Fruit fly (Drosophila melanogaster) whole organism, embryonic: Measurements from ENCODE around the gene MED19.

Experiments
- Ada2b ChIP-seq: fragments of 200-800 bp; sonication (Bioruptor generic); IDR thresholded peaks from 2 replicates; pipeline ENCODE4 v1.3.6; 2022; ENCODE audit warnings: missing biosample characterization, missing genetic modification characterization
- B-H2 ChIP-seq: fragments of 200-800 bp; sonication (Bioruptor generic); optimal IDR thresholded peaks from 2 replicates; lab custom pipeline; 2018; ENCODE audit warnings: missing biosample characterization, mild to moderate bottlenecking, missing genetic modification characterization
- CG10321 ChIP-seq: fragments of 200-800 bp; sonication (Bioruptor generic); IDR thresholded peaks from 2 replicates; pipeline ENCODE4 v1.3.6; 2022; ENCODE audit warnings: missing biosample characterization, missing genetic modification characterization
- CG11398 ChIP-seq: fragments of 200-800 bp; sonication (Bioruptor generic); optimal IDR thresholded peaks from 2 replicates; lab custom pipeline; 2016; ENCODE audit warnings: missing biosample characterization, missing genetic modification characterization
- CG11504 ChIP-seq: fragments of 200-800 bp; sonication (Bioruptor generic); optimal IDR thresholded peaks from 3 replicates; lab custom pipeline; 2019; ENCODE audit warnings: missing biosample characterization, mild to moderate bottlenecking, missing genetic modification characterization, moderate library complexity
- CG11695 ChIP-seq: fragments of 200-800 bp; sonication (Bioruptor generic); IDR thresholded peaks from 3 replicates; pipeline ENCODE4 v1.3.6; 2022; ENCODE audit warnings: missing biosample characterization, missing genetic modification characterization
- CG12104 ChIP-seq: fragments of 200-800 bp; sonication (Bioruptor generic); optimal IDR thresholded peaks from 3 replicates; lab custom pipeline; 2016; ENCODE audit warnings: missing biosample characterization, missing genetic modification characterization
- CG14014 ChIP-seq: fragments of 200-800 bp; sonication (Bioruptor generic); IDR thresholded peaks from 2 replicates; pipeline ENCODE4 v1.3.6; 2022; ENCODE audit warnings: missing biosample characterization, missing genetic modification characterization
- CG14860 ChIP-seq: fragments of 200-800 bp; sonication (Bioruptor generic); IDR thresholded peaks from 3 replicates; pipeline ENCODE4 v1.3.6; 2022; ENCODE audit warnings: missing biosample characterization, missing genetic modification characterization; ENCODE audit not compliant: partially characterized antibody
- CG1603 ChIP-seq: fragments of 200-800 bp; sonication (Bioruptor generic); optimal IDR thresholded peaks from 2 replicates; lab custom pipeline; 2019; ENCODE audit warnings: missing biosample characterization, mild to moderate bottlenecking, missing genetic modification characterization, moderate library complexity
- CG17359 ChIP-seq: fragments of 200-800 bp; sonication (Bioruptor generic); optimal IDR thresholded peaks from 3 replicates; lab custom pipeline; 2018; ENCODE audit warnings: missing biosample characterization, mild to moderate bottlenecking, missing genetic modification characterization, moderate library complexity
- CG17802 ChIP-seq: fragments of 200-800 bp; sonication (Bioruptor generic); optimal IDR thresholded peaks from 2 replicates; lab custom pipeline; 2018; ENCODE audit warnings: missing biosample characterization, mild to moderate bottlenecking, missing genetic modification characterization, moderate library complexity
- CG17829 ChIP-seq: fragments of 200-800 bp; optimal IDR thresholded peaks from 2 replicates; lab custom pipeline; 2019; ENCODE audit warnings: missing biosample characterization, mild to moderate bottlenecking, missing genetic modification characterization, moderate library complexity
- CG18599 ChIP-seq: fragments of 200-800 bp; sonication (Bioruptor generic); optimal IDR thresholded peaks from 3 replicates; lab custom pipeline; 2017; ENCODE audit warnings: missing biosample characterization, missing genetic modification characterization, mild to moderate bottlenecking, moderate library complexity, missing genetic modification reagents
- CG2116 ChIP-seq: fragments of 200-800 bp; sonication (Bioruptor generic); optimal IDR thresholded peaks from 3 replicates; lab custom pipeline; 2018; ENCODE audit warnings: missing biosample characterization, mild to moderate bottlenecking, missing genetic modification characterization
- CG2202 ChIP-seq: fragments of 200-800 bp; sonication (Bioruptor generic); optimal IDR thresholded peaks from 2 replicates; lab custom pipeline; 2018; ENCODE audit warnings: missing biosample characterization, mild to moderate bottlenecking, missing genetic modification characterization
- CG30403 ChIP-seq: fragments of 200-800 bp; sonication (Bioruptor generic); optimal IDR thresholded peaks from 3 replicates; lab custom pipeline; 2016; ENCODE audit warnings: missing biosample characterization, missing genetic modification characterization
- CG3065 ChIP-seq: fragments of 200-800 bp; sonication (Bioruptor generic); optimal IDR thresholded peaks from 2 replicates; lab custom pipeline; 2016; ENCODE audit warnings: missing biosample characterization, missing genetic modification characterization
- CG31441 ChIP-seq: fragments of 200-800 bp; sonication (Bioruptor generic); IDR thresholded peaks from 2 replicates; pipeline ENCODE4 v1.3.6; 2022; ENCODE audit warnings: missing biosample characterization, missing genetic modification characterization
- CG34376 ChIP-seq: fragments of 200-800 bp; sonication (Bioruptor generic); optimal IDR thresholded peaks from 2 replicates; lab custom pipeline; 2018; ENCODE audit warnings: missing biosample characterization, mild to moderate bottlenecking, missing genetic modification characterization
- CG34422 ChIP-seq: fragments of 200-800 bp; sonication (Bioruptor generic); IDR thresholded peaks from 3 replicates; pipeline ENCODE4 v1.3.6; 2022; ENCODE audit warnings: missing biosample characterization, missing genetic modification characterization
- CG3995 ChIP-seq: fragments of 200-800 bp; sonication (Bioruptor generic); optimal IDR thresholded peaks from 3 replicates; lab custom pipeline; 2016; ENCODE audit warnings: missing biosample characterization, missing genetic modification characterization
- CG4424 ChIP-seq: fragments of 200-800 bp; sonication (Bioruptor generic); optimal IDR thresholded peaks from 3 replicates; lab custom pipeline; 2016; ENCODE audit warnings: missing biosample characterization, missing genetic modification characterization
- CG7372 ChIP-seq: fragments of 200-800 bp; sonication (Bioruptor generic); IDR thresholded peaks from 2 replicates; pipeline ENCODE4 v1.3.6; 2022; ENCODE audit warnings: missing biosample characterization, missing genetic modification characterization
- CG9437 ChIP-seq: fragments of 200-800 bp; sonication (Bioruptor generic); optimal IDR thresholded peaks from 2 replicates; lab custom pipeline; 2018; ENCODE audit warnings: missing biosample characterization, mild to moderate bottlenecking, missing genetic modification characterization
- CG9817 ChIP-seq: fragments of 200-800 bp; sonication (Bioruptor generic); optimal IDR thresholded peaks from 2 replicates; lab custom pipeline; 2018; ENCODE audit warnings: missing biosample characterization, mild to moderate bottlenecking, missing genetic modification characterization, moderate library complexity
- Dek ChIP-seq: fragments of 200-800 bp; sonication (Bioruptor generic); optimal IDR thresholded peaks from 3 replicates; lab custom pipeline; 2019; ENCODE audit warnings: missing biosample characterization, mild to moderate bottlenecking, missing genetic modification characterization, moderate library complexity
- Doc3 ChIP-seq: fragments of 200-800 bp; sonication (Bioruptor generic); IDR thresholded peaks from 3 replicates; pipeline ENCODE4 v1.3.6; 2022; ENCODE audit warnings: missing biosample characterization, missing genetic modification characterization; ENCODE audit not compliant: partially characterized antibody
- Hsf ChIP-seq: fragments of 200-800 bp; sonication (Bioruptor generic); optimal IDR thresholded peaks from 3 replicates; lab custom pipeline; 2016; ENCODE audit warnings: missing biosample characterization, missing genetic modification characterization
- Med ChIP-seq: fragments of 200-800 bp; sonication (Bioruptor generic); peaks from one replicate; lab custom pipeline; 2016; ENCODE audit warnings: missing biosample characterization, missing genetic modification characterization, mild to moderate bottlenecking, inconsistent platforms, moderate library complexity
- NfI ChIP-seq: fragments of 200-800 bp; sonication (Bioruptor generic); optimal IDR thresholded peaks from 3 replicates; lab custom pipeline; 2018; ENCODE audit warnings: missing biosample characterization, mild to moderate bottlenecking, missing genetic modification characterization, moderate library complexity
- ap ChIP-seq: fragments of 200-800 bp; sonication (Bioruptor generic); IDR thresholded peaks from 2 replicates; pipeline ENCODE4 v1.3.6; 2022; ENCODE audit warnings: missing biosample characterization, missing genetic modification characterization
- cato ChIP-seq: fragments of 200-800 bp; sonication (Bioruptor generic); optimal IDR thresholded peaks from 2 replicates; lab custom pipeline; 2016; ENCODE audit warnings: missing biosample characterization, missing genetic modification characterization, borderline replicate concordance
- cwo ChIP-seq: fragments of 200-800 bp; sonication (Bioruptor generic); optimal IDR thresholded peaks from 3 replicates; lab custom pipeline; 2017; ENCODE audit warnings: missing biosample characterization, missing genetic modification characterization, mild to moderate bottlenecking, moderate library complexity, missing genetic modification reagents
- ewg ChIP-seq: fragments of 200-800 bp; sonication (Bioruptor generic); optimal IDR thresholded peaks from 3 replicates; lab custom pipeline; 2017; ENCODE audit warnings: mild to moderate bottlenecking, missing biosample characterization, missing genetic modification reagents, missing genetic modification characterization
- eyg ChIP-seq: fragments of 200-800 bp; sonication (Bioruptor generic); optimal IDR thresholded peaks from 3 replicates; lab custom pipeline; 2016; ENCODE audit warnings: missing biosample characterization, missing genetic modification characterization
- ftz-f1 ChIP-seq: fragments of 200-800 bp; sonication (Bioruptor generic); optimal IDR thresholded peaks from 2 replicates; lab custom pipeline; 2016; ENCODE audit warnings: missing biosample characterization, missing genetic modification characterization
- inv ChIP-seq: fragments of 200-800 bp; sonication (Bioruptor generic); IDR thresholded peaks from 2 replicates; pipeline ENCODE4 v1.3.6; 2022; ENCODE audit warnings: missing biosample characterization, missing genetic modification characterization; ENCODE audit not compliant: partially characterized antibody
- lab ChIP-seq: fragments of 200-800 bp; sonication (Bioruptor generic); optimal IDR thresholded peaks from 3 replicates; lab custom pipeline; 2017; ENCODE audit warnings: missing biosample characterization, missing genetic modification characterization, mild to moderate bottlenecking, moderate library complexity, missing genetic modification reagents
- lilli ChIP-seq: fragments of 200-800 bp; sonication (Bioruptor generic); optimal IDR thresholded peaks from 3 replicates; lab custom pipeline; 2016; ENCODE audit warnings: missing biosample characterization, missing genetic modification characterization
- nerfin-1 ChIP-seq: fragments of 200-800 bp; sonication (Bioruptor generic); optimal IDR thresholded peaks from 3 replicates; lab custom pipeline; 2019; ENCODE audit warnings: missing biosample characterization, mild to moderate bottlenecking, missing genetic modification characterization, moderate library complexity
- nerfin-2 ChIP-seq: fragments of 200-800 bp; sonication (Bioruptor generic); IDR thresholded peaks from 2 replicates; pipeline ENCODE4 v1.3.6; 2022; ENCODE audit warnings: missing biosample characterization, missing genetic modification characterization; ENCODE audit not compliant: partially characterized antibody
- pb ChIP-seq: fragments of 200-800 bp; sonication (Bioruptor generic); optimal IDR thresholded peaks from 3 replicates; lab custom pipeline; 2016; ENCODE audit warnings: missing biosample characterization, missing genetic modification characterization
- pzg ChIP-seq: fragments of 200-800 bp; sonication (Bioruptor generic); optimal IDR thresholded peaks from 3 replicates; lab custom pipeline; 2018; ENCODE audit warnings: missing biosample characterization, mild to moderate bottlenecking, missing genetic modification characterization, moderate library complexity
- slbo ChIP-seq: fragments of 200-800 bp; sonication (Bioruptor generic); IDR thresholded peaks from 2 replicates; pipeline ENCODE4 v1.3.6; 2022; ENCODE audit warnings: missing biosample characterization, missing genetic modification characterization
- stc ChIP-seq: fragments of 200-800 bp; sonication (Bioruptor generic); IDR thresholded peaks from 2 replicates; pipeline ENCODE4 v1.3.6; 2022; ENCODE audit warnings: missing biosample characterization, missing genetic modification characterization
- unc-4 ChIP-seq: fragments of 200-800 bp; sonication (Bioruptor generic); IDR thresholded peaks from 2 replicates; pipeline ENCODE4 v1.3.6; 2022; ENCODE audit warnings: missing biosample characterization, missing genetic modification characterization; ENCODE audit not compliant: partially characterized antibody
- zen ChIP-seq: fragments of 200-800 bp; sonication (Bioruptor generic); optimal IDR thresholded peaks from 3 replicates; lab custom pipeline; 2018; ENCODE audit warnings: missing biosample characterization, mild to moderate bottlenecking, missing genetic modification characterization, moderate library complexity
- zen2 ChIP-seq: fragments of 200-800 bp; sonication (Bioruptor generic); IDR thresholded peaks from 3 replicates; pipeline ENCODE4 v1.3.6; 2022; ENCODE audit warnings: missing biosample characterization, missing genetic modification characterization; ENCODE audit not compliant: partially characterized antibody

The MED19 gene

DNA sequence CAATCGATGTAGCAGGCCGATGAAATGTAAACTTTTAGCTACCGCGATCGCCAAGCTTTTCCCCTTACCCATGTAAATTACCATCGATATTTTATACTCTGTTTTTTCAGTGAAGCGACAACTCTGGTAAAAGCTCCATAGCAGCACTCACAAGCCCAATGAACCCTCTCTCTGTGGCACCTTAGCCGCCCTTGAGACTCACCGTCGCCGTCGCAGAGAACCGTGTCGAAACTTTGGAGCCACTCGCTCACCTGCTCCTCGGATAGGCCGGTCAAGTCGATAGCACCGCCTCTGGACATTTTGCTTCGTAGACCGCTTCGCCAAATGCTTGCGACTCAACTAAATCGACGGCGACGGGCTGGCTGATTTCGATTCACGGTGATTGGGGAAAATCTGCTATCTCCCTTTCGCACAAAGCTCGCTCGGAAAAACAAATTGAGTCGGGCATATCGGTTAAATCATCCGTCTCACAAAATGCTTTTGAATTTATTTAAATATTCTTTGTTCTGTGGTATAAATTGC lies 5.2 kb downstream of the MED19 start, which contains the start of gene CG5577 (continued):
- peak; percentile 40 for TF ChIP-seq cwo (GFP tag; lab: Kevin White, UChicago)
- no peak for TF ChIP-seq pb
- no peak for TF ChIP-seq CG18599 (GFP tag; lab: Kevin White, UChicago)
- TF ChIP-seq Med (GFP tag; lab: Kevin White, UChicago) = peak; percentile 93
- TF ChIP-seq CG10321 (GFP tag; lab: Robert Waterston, UW) = no peak
- no peak for TF ChIP-seq CG7372 (GFP tag; lab: Robert Waterston, UW)
- TF ChIP-seq stc = peak; percentile 42; the same call in 1 of the 2 replicates
- peak; percentile 98 for TF ChIP-seq ftz-f1 (GFP tag; lab: Kevin White, UChicago)
- peak; percentile 39; the same call in 1 of the 2 replicates for TF ChIP-seq slbo (GFP tag; lab: Robert Waterston, UW)
- no peak for TF ChIP-seq CG17829 (tag; lab: Kevin White, UChicago)
- TF ChIP-seq Hsf = peak; percentile 7
- no peak for TF ChIP-seq CG11398 (GFP tag; lab: Kevin White, UChicago)
- no peak for TF ChIP-seq cato
- 0 out of 2 replicates have a peak, but pooled peaks have one; percentile 16 for TF ChIP-seq nerfin-2 (GFP tag; lab: Robert Waterston, UW)
- TF ChIP-seq CG12104 (GFP tag; lab: Kevin White, UChicago) = no peak
- TF ChIP-seq Dek = no peak
- TF ChIP-seq CG9817 (tag; lab: Kevin White, UChicago) = no peak
- TF ChIP-seq lilli (GFP tag; lab: Kevin White, UChicago) = peak; percentile 30
- no peak for TF ChIP-seq zen (tag; lab: Kevin White, UChicago)
- no peak for TF ChIP-seq Doc3
- no peak for TF ChIP-seq CG11695 (GFP tag; lab: Robert Waterston, UW)
- no peak for TF ChIP-seq CG30403 (GFP tag; lab: Kevin White, UChicago)
- TF ChIP-seq CG3065 = no peak
- TF ChIP-seq CG3995 (GFP tag; lab: Kevin White, UChicago) = peak; percentile 75
- no peak for TF ChIP-seq CG9437 (GFP tag; lab: Kevin White, UChicago)
- TF ChIP-seq CG17359 (tag; lab: Kevin White, UChicago) = no peak
- no peak for TF ChIP-seq CG17802 (tag; lab: Kevin White, UChicago)
- TF ChIP-seq CG2202 (tag; lab: Kevin White, UChicago) = no peak
- TF ChIP-seq pzg (GFP tag; lab: Kevin White, UChicago) = peak; percentile 36
- TF ChIP-seq Ada2b (GFP tag; lab: Robert Waterston, UW) = peak; percentile 25; the same call in 1 of the 2 replicates
- peak; percentile 31 for TF ChIP-seq B-H2 (GFP tag; lab: Kevin White, UChicago)
- TF ChIP-seq nerfin-1 (tag; lab: Kevin White, UChicago) = no peak
- peak; percentile 9 for TF ChIP-seq CG1603 (tag; lab: Kevin White, UChicago)
- TF ChIP-seq CG14014 = peak; percentile 32; the same call in 1 of the 2 replicates
- no peak for TF ChIP-seq CG31441
- TF ChIP-seq NfI (GFP tag; lab: Kevin White, UChicago) = peak; percentile 21
- peak; percentile 91 for TF ChIP-seq CG34376 (GFP tag; lab: Kevin White, UChicago)
- peak; percentile 69 for TF ChIP-seq lab (GFP tag; lab: Kevin White, UChicago)
- TF ChIP-seq CG4424 (GFP tag; lab: Kevin White, UChicago) = no peak
- peak; percentile 41; the same call in 1 of the 3 replicates for TF ChIP-seq CG34422
- peak; percentile 75 for TF ChIP-seq unc-4 (GFP tag; lab: Robert Waterston, UW)
- no peak for TF ChIP-seq CG11504 (tag; lab: Kevin White, UChicago)
- TF ChIP-seq CG14860 (GFP tag; lab: Robert Waterston, UW) = peak; percentile 43; the same call in 1 of the 3 replicates
- TF ChIP-seq inv (GFP tag; lab: Robert Waterston, UW) = peak; percentile 45; the same call in 1 of the 2 replicates
- TF ChIP-seq ewg (GFP tag; lab: Kevin White, UChicago) = no peak
- TF ChIP-seq zen2 = peak; percentile 65
- TF ChIP-seq eyg = no peak
- TF ChIP-seq ap (GFP tag; lab: Robert Waterston, UW) = no peak
- TF ChIP-seq CG2116 (GFP tag; lab: Kevin White, UChicago) = no peak
